Fruit fly (Drosophila melanogaster) Kc167 (cell line): Measurements from ENCODE around the gene Polr2A.

Experiments used
- Sin3A ChIP-seq: fragments of >200 bp; optimal IDR thresholded peaks from 2 replicates; lab custom pipeline; 2018; ENCODE audit warnings: missing external identifiers
- insv ChIP-seq: fragments of >200 bp; optimal IDR thresholded peaks from 3 replicates; lab custom pipeline; 2018; ENCODE audit warnings: missing external identifiers
- psq ChIP-seq: fragments of >200 bp; optimal IDR thresholded peaks from 2 replicates; lab custom pipeline; 2017; ENCODE audit warnings: missing external identifiers
- ttk ChIP-seq: sonication (Bioruptor generic); optimal IDR thresholded peaks from 2 replicates; lab custom pipeline; 2017; ENCODE audit warnings: missing external identifiers

- no peak for TF ChIP-seq Sin3A
- no peak for TF ChIP-seq insv (lab: Kevin White, UChicago)
- no peak for TF ChIP-seq psq (lab: Kevin White, UChicago)
- no peak for TF ChIP-seq ttk (lab: Kevin White, UChicago)
These were observed 20.0 kb downstream of the Polr2A start for dm6 chrX:11550078-11550477.
